Worm (Caenorhabditis elegans): ENCODE results near the gene gpa-9.

The gpa-9 gene

ce11 chrV:12649213-12649612 is at the start of gene gpa-9:
TSS of gene gpa-9 (minus strand) at chrV:12649313.
- TF ChIP-seq flt-1 (GFP tag; IDR thresholded peaks at IDR 0.05) (no peak), ama-1 (optimal IDR thresholded peaks at IDR 0.05) (no peak), pes-1 (GFP tag; IDR thresholded peaks at IDR 0.05) (no peak), ets-7 (tag; optimal IDR thresholded peaks at IDR 0.05) (no peak), aly-1 (tag; optimal IDR thresholded peaks at IDR 0.05) (no peak), B0310.2 (tag; optimal IDR thresholded peaks at IDR 0.05) (no peak), scrt-1 (GFP tag; IDR thresholded peaks at IDR 0.05) (no peak), sea-1 (GFP tag; conservative IDR thresholded peaks at IDR 0.05) (no peak), tbx-37 (GFP tag; conservative IDR thresholded peaks at IDR 0.05) (no peak), hnd-1 (tag; optimal IDR thresholded peaks at IDR 0.05) (no peak), tbx-11 (GFP tag; IDR thresholded peaks at IDR 0.05) (no peak), hmbx-1 (tag; optimal IDR thresholded peaks at IDR 0.05) (no peak), F13C5.2 (tag; optimal IDR thresholded peaks at IDR 0.05) (no peak)

ce11 chrV:12697364-12697901 is 48.3 kb upstream of the gpa-9 start, which contains the start of gene istr-1:
TSS of gene istr-1 (plus strand) at chrV:12697858.
- TF ChIP-seq ets-7 (tag; optimal IDR thresholded peaks at IDR 0.05) (no peak), scrt-1 (GFP tag; IDR thresholded peaks at IDR 0.05) (no peak), tra-4 (tag; optimal IDR thresholded peaks at IDR 0.05) (no peak)

ce11 chrV:12696790-12697189 is 47.7 kb upstream of the gpa-9 start:
- TF ChIP-seq tbx-11 (GFP tag; IDR thresholded peaks at IDR 0.05) (no peak), ceh-36 (tag; optimal IDR thresholded peaks at IDR 0.05) (no peak), pes-1 (GFP tag; IDR thresholded peaks at IDR 0.05) (no peak), flt-1 (GFP tag; IDR thresholded peaks at IDR 0.05) (no peak), scrt-1 (GFP tag; IDR thresholded peaks at IDR 0.05) (no peak), hnd-1 (tag; optimal IDR thresholded peaks at IDR 0.05) (no peak), sea-1 (GFP tag; conservative IDR thresholded peaks at IDR 0.05) (no peak), tra-4 (tag; optimal IDR thresholded peaks at IDR 0.05) (no peak), ama-1 (optimal IDR thresholded peaks at IDR 0.05) (no peak), ceh-13 (GFP tag; optimal IDR thresholded peaks at IDR 0.05) (no peak), ets-7 (tag; optimal IDR thresholded peaks at IDR 0.05) (no peak), B0310.2 (tag; optimal IDR thresholded peaks at IDR 0.05) (no peak), hmg-4 (GFP tag; optimal IDR thresholded peaks at IDR 0.05) (no peak), hmbx-1 (tag; optimal IDR thresholded peaks at IDR 0.05) (no peak), aly-1 (tag; optimal IDR thresholded peaks at IDR 0.05) (no peak), F13C5.2 (tag; optimal IDR thresholded peaks at IDR 0.05) (no peak), tbx-37 (GFP tag; conservative IDR thresholded peaks at IDR 0.05) (no peak)

ce11 chrV:12695968-12696367 is 46.9 kb upstream of the gpa-9 start, which contains the start of gene K10C8.4:
TSS of gene K10C8.4 (plus strand) at chrV:12696268.
- TF ChIP-seq hmg-4 (GFP tag; optimal IDR thresholded peaks at IDR 0.05) (no peak), hmbx-1 (tag; optimal IDR thresholded peaks at IDR 0.05) (no peak), hnd-1 (tag; optimal IDR thresholded peaks at IDR 0.05) (no peak), tbx-11 (GFP tag; IDR thresholded peaks at IDR 0.05) (no peak), tra-4 (tag; optimal IDR thresholded peaks at IDR 0.05) (no peak), scrt-1 (GFP tag; IDR thresholded peaks at IDR 0.05) (no peak), ets-7 (tag; optimal IDR thresholded peaks at IDR 0.05) (no peak), ceh-13 (GFP tag; optimal IDR thresholded peaks at IDR 0.05) (no peak), flt-1 (GFP tag; IDR thresholded peaks at IDR 0.05) (no peak), tbx-37 (GFP tag; conservative IDR thresholded peaks at IDR 0.05) (no peak), F13C5.2 (tag; optimal IDR thresholded peaks at IDR 0.05) (no peak), ama-1 (optimal IDR thresholded peaks at IDR 0.05) (no peak), aly-1 (tag; optimal IDR thresholded peaks at IDR 0.05) (no peak), pes-1 (GFP tag; IDR thresholded peaks at IDR 0.05) (no peak), sea-1 (GFP tag; conservative IDR thresholded peaks at IDR 0.05) (no peak), B0310.2 (tag; optimal IDR thresholded peaks at IDR 0.05) (no peak), ceh-36 (tag; optimal IDR thresholded peaks at IDR 0.05) (no peak)

- TF ChIP-seq ceh-13 (GFP tag; optimal IDR thresholded peaks at IDR 0.05), result no peak
- no peak for TF ChIP-seq sea-1 (GFP tag; conservative IDR thresholded peaks at IDR 0.05)
- TF ChIP-seq scrt-1 (GFP tag; IDR thresholded peaks at IDR 0.05), result no peak
- no peak for TF ChIP-seq B0310.2 (tag; optimal IDR thresholded peaks at IDR 0.05)
- no peak for TF ChIP-seq flt-1 (GFP tag; IDR thresholded peaks at IDR 0.05)
- no peak for TF ChIP-seq ets-7 (tag; optimal IDR thresholded peaks at IDR 0.05)
- no peak for TF ChIP-seq ama-1 (optimal IDR thresholded peaks at IDR 0.05)
- TF ChIP-seq hnd-1 (tag; optimal IDR thresholded peaks at IDR 0.05), result no peak
- no peak for TF ChIP-seq tra-4 (tag; optimal IDR thresholded peaks at IDR 0.05)
- TF ChIP-seq tbx-37 (GFP tag; conservative IDR thresholded peaks at IDR 0.05), result no peak
- no peak for TF ChIP-seq F13C5.2 (tag; optimal IDR thresholded peaks at IDR 0.05)
These were observed 46.0 kb upstream of the gpa-9 start, which contains the start of gene parn-1 for ce11 chrV:12695155-12695554. TSS of gene parn-1 (minus strand) at chrV:12695255.

ce11 chrV:12683205-12683604 is 34.1 kb upstream of the gpa-9 start:
- TF ChIP-seq hmg-4 (GFP tag; optimal IDR thresholded peaks at IDR 0.05) (no peak), tra-4 (tag; optimal IDR thresholded peaks at IDR 0.05) (no peak), ama-1 (optimal IDR thresholded peaks at IDR 0.05) (no peak), ceh-13 (GFP tag; optimal IDR thresholded peaks at IDR 0.05) (no peak), hmbx-1 (tag; optimal IDR thresholded peaks at IDR 0.05) (no peak), scrt-1 (GFP tag; IDR thresholded peaks at IDR 0.05) (no peak), ceh-36 (tag; optimal IDR thresholded peaks at IDR 0.05) (no peak), ets-7 (tag; optimal IDR thresholded peaks at IDR 0.05) (no peak), hnd-1 (tag; optimal IDR thresholded peaks at IDR 0.05) (no peak), F13C5.2 (tag; optimal IDR thresholded peaks at IDR 0.05) (no peak), B0310.2 (tag; optimal IDR thresholded peaks at IDR 0.05) (no peak), sea-1 (GFP tag; conservative IDR thresholded peaks at IDR 0.05) (no peak), pes-1 (GFP tag; IDR thresholded peaks at IDR 0.05) (no peak), tbx-11 (GFP tag; IDR thresholded peaks at IDR 0.05) (no peak), tbx-37 (GFP tag; conservative IDR thresholded peaks at IDR 0.05) (no peak), aly-1 (tag; optimal IDR thresholded peaks at IDR 0.05) (no peak), flt-1 (GFP tag; IDR thresholded peaks at IDR 0.05) (no peak)

- TF ChIP-seq ceh-13 (GFP tag; optimal IDR thresholded peaks at IDR 0.05) (no peak), flt-1 (GFP tag; IDR thresholded peaks at IDR 0.05) (no peak), ama-1 (optimal IDR thresholded peaks at IDR 0.05) (no peak), tbx-37 (GFP tag; conservative IDR thresholded peaks at IDR 0.05) (no peak), aly-1 (tag; optimal IDR thresholded peaks at IDR 0.05) (no peak), hmg-4 (GFP tag; optimal IDR thresholded peaks at IDR 0.05) (no peak), F13C5.2 (tag; optimal IDR thresholded peaks at IDR 0.05) (no peak), hnd-1 (tag; optimal IDR thresholded peaks at IDR 0.05) (no peak), pes-1 (GFP tag; IDR thresholded peaks at IDR 0.05) (no peak), ceh-36 (tag; optimal IDR thresholded peaks at IDR 0.05) (no peak), B0310.2 (tag; optimal IDR thresholded peaks at IDR 0.05) (no peak), tbx-11 (GFP tag; IDR thresholded peaks at IDR 0.05) (no peak), scrt-1 (GFP tag; IDR thresholded peaks at IDR 0.05) (no peak), ets-7 (tag; optimal IDR thresholded peaks at IDR 0.05) (no peak), hmbx-1 (tag; optimal IDR thresholded peaks at IDR 0.05) (no peak), sea-1 (GFP tag; conservative IDR thresholded peaks at IDR 0.05) (no peak), tra-4 (tag; optimal IDR thresholded peaks at IDR 0.05) (no peak)
These were observed 30.7 kb upstream of the gpa-9 start, which contains the start of gene frpr-15 for ce11 chrV:12679807-12680206. TSS of gene frpr-15 (plus strand) at chrV:12680107.

Measured in whole organism, early embryonic.